Worm (Caenorhabditis elegans): ENCODE data around the gene C32D5.4.

Gene C32D5.4

ce11 chrII:6348360-6348759, 25.5 kb upstream of the C32D5.4 start (continued):
- no peak for TF ChIP-seq snpc-3.4 (tag; optimal IDR thresholded peaks at IDR 0.05)
- peak; percentile 81 for TF ChIP-seq egl-44 (GFP tag; IDR thresholded peaks at IDR 0.05)
- peak; percentile 67 for TF ChIP-seq ztf-26 (tag; optimal IDR thresholded peaks at IDR 0.05)
- TF ChIP-seq madf-6 (GFP tag; IDR thresholded peaks at IDR 0.05), result no peak
- TF ChIP-seq mel-28 (tag; optimal IDR thresholded peaks at IDR 0.05; ENCODE audit: borderline replicate concordance), result no peak
- no peak for TF ChIP-seq nfya-1 (tag; optimal IDR thresholded peaks at IDR 0.05; ENCODE audit: borderline replicate concordance, insufficient read depth)
- 0 out of 2 replicates have a peak, but pooled peaks have one; percentile 28 for TF ChIP-seq rcor-1 (GFP tag; IDR thresholded peaks at IDR 0.05)
- TF ChIP-seq atf-7 (tag; optimal IDR thresholded peaks at IDR 0.05), result peak; percentile 73
- TF ChIP-seq ceh-40 (GFP tag; IDR thresholded peaks at IDR 0.05), result no peak
- TF ChIP-seq K12H6.12 (tag; optimal IDR thresholded peaks at IDR 0.05), result peak; percentile 75
- TF ChIP-seq ceh-79 (tag; optimal IDR thresholded peaks at IDR 0.05), result no peak
- TF ChIP-seq F10E7.11 (tag; optimal IDR thresholded peaks at IDR 0.05), result no peak
- TF ChIP-seq fkh-3 (tag; optimal IDR thresholded peaks at IDR 0.05), result no peak
- TF ChIP-seq ceh-91 (GFP tag; IDR thresholded peaks at IDR 0.05), result peak; percentile 13; the same call in 1 of the 2 replicates
- TF ChIP-seq dpff-1 (tag; optimal IDR thresholded peaks at IDR 0.05), result no peak
- peak; percentile 56 for TF ChIP-seq gei-17 (GFP tag; optimal IDR thresholded peaks at IDR 0.05)
- TF ChIP-seq F49E8.2 (tag; optimal IDR thresholded peaks at IDR 0.05; ENCODE audit: insufficient read depth), result no peak
- TF ChIP-seq snpc-1.3 (tag; optimal IDR thresholded peaks at IDR 0.05; ENCODE audit: insufficient read depth), result no peak
- no peak for TF ChIP-seq mes-4 (tag; optimal IDR thresholded peaks at IDR 0.05)
- TF ChIP-seq madf-8 (GFP tag; conservative IDR thresholded peaks at IDR 0.05), result no peak
- TF ChIP-seq him-1 (tag; optimal IDR thresholded peaks at IDR 0.05), result no peak
- TF ChIP-seq mxl-1 (tag; optimal IDR thresholded peaks at IDR 0.05), result no peak
- no peak for TF ChIP-seq snpc-4 (GFP tag; optimal IDR thresholded peaks at IDR 0.05)
- peak in 3 of 4 experiments; percentile 4 to 56 (median 53) for TF ChIP-seq snpc-4 (tag; optimal IDR thresholded peaks at IDR 0.05)
- TF ChIP-seq let-607 (tag; optimal IDR thresholded peaks at IDR 0.05), result peak in 1 of 2 experiments; percentile 71
- TF ChIP-seq bed-2 (GFP tag; IDR thresholded peaks at IDR 0.05), result no peak
- peak; percentile 64 for TF ChIP-seq somi-1 (GFP tag; optimal IDR thresholded peaks at IDR 0.05)
- peak; percentile 48 for TF ChIP-seq ets-4 (GFP tag; optimal IDR thresholded peaks at IDR 0.05)
- TF ChIP-seq F57C9.4 (tag; optimal IDR thresholded peaks at IDR 0.05), result no peak
- peak; percentile 72; the same call in 1 of the 2 replicates for TF ChIP-seq lin-26 (GFP tag; IDR thresholded peaks at IDR 0.05)
- 0 out of 2 replicates have a peak, but pooled peaks have one; percentile 67 for TF ChIP-seq madf-3 (GFP tag; IDR thresholded peaks at IDR 0.05)
- TF ChIP-seq lin-35 (GFP tag; optimal IDR thresholded peaks at IDR 0.05), result peak in 1 of 3 experiments; percentile 80
- peak; percentile 74 for TF ChIP-seq Y67H2A.10 (GFP tag; conservative IDR thresholded peaks at IDR 0.05)
- no peak for TF ChIP-seq ztf-28 (GFP tag; IDR thresholded peaks at IDR 0.05)
- no peak for TF ChIP-seq F33H1.4 (GFP tag; IDR thresholded peaks at IDR 0.05)
- TF ChIP-seq attf-5 (GFP tag; optimal IDR thresholded peaks at IDR 0.05), result peak; percentile 82
- peak; percentile 64 for TF ChIP-seq chd-7 (tag; optimal IDR thresholded peaks at IDR 0.05)
- no peak for TF ChIP-seq ccch-3 (GFP tag; optimal IDR thresholded peaks at IDR 0.05)
- TF ChIP-seq repo-1 (tag; optimal IDR thresholded peaks at IDR 0.05), result peak; percentile 52
- TF ChIP-seq ztf-6 (GFP tag; IDR thresholded peaks at IDR 0.05), result no peak
- no peak for TF ChIP-seq dpl-1 (GFP tag; optimal IDR thresholded peaks at IDR 0.05)
- TF ChIP-seq F39B2.1 (GFP tag; IDR thresholded peaks at IDR 0.05), result no peak
- peak; percentile 79 for TF ChIP-seq pha-4 (tag; optimal IDR thresholded peaks at IDR 0.05)
- no peak for TF ChIP-seq hlh-26 (GFP tag; conservative IDR thresholded peaks at IDR 0.05)
- no peak for TF ChIP-seq hmg-20 (GFP tag; IDR thresholded peaks at IDR 0.05)
- TF ChIP-seq nhr-120 (GFP tag; IDR thresholded peaks at IDR 0.05), result no peak
- peak; percentile 54; the same call in 1 of the 2 replicates for TF ChIP-seq dox-1 (GFP tag; IDR thresholded peaks at IDR 0.05)
- peak; percentile 42 for TF ChIP-seq F23B12.7 (tag; optimal IDR thresholded peaks at IDR 0.05; ENCODE audit: insufficient read depth)

Measured in whole organism, young adult.